Worm (Caenorhabditis elegans): ENCODE results near the gene F18E9.8.

- no peak for TF ChIP-seq saeg-2 (GFP tag; IDR thresholded peaks at IDR 0.05)
- no peak for TF ChIP-seq madf-9 (GFP tag; conservative IDR thresholded peaks at IDR 0.05)
- no peak for TF ChIP-seq unc-39 (tag; optimal IDR thresholded peaks at IDR 0.05)
Observed at ce11 chrX:8562586-8562985, 18.8 kb downstream of the F18E9.8 start.
